Worm (Caenorhabditis elegans) whole organism, L2 larva: ENCODE measurements around the gene ZC443.4.

ENCODE experiments used
- C34F6.9 ChIP-seq: fragments of 150-350 bp; optimal IDR thresholded peaks from 2 replicates; lab custom pipeline; 2014; ENCODE audit warnings: missing biosample characterization, missing genetic modification characterization
- F13H6.1 ChIP-seq: sonication (generic microtip); optimal IDR thresholded peaks from 2 replicates; lab custom pipeline; 2016; ENCODE audit warnings: missing genetic modification characterization, missing compliant biosample characterization
- Y55F3AM.14 ChIP-seq: fragments of 200-800 bp; sonication (Bioruptor generic); optimal IDR thresholded peaks from 2 replicates; lab custom pipeline; 2018; ENCODE audit warnings: mild to moderate bottlenecking, missing genetic modification characterization, missing compliant biosample characterization
- ZK546.5 ChIP-seq: sonication (generic microtip); optimal IDR thresholded peaks from 2 replicates; lab custom pipeline; 2017; ENCODE audit warnings: missing biosample characterization, missing genetic modification characterization
- aly-2 ChIP-seq: fragments of 150-350 bp; optimal IDR thresholded peaks from 2 replicates; lab custom pipeline; 2014; ENCODE audit warnings: missing biosample characterization, missing genetic modification characterization
- blmp-1 ChIP-seq: sonication (generic microtip); optimal IDR thresholded peaks from 2 replicates; lab custom pipeline; 2017; ENCODE audit warnings: missing genetic modification characterization, mild to moderate bottlenecking, missing compliant biosample characterization, antibody characterized with exemption, moderate library complexity; ENCODE audit not compliant: insufficient read depth
- ceh-82 ChIP-seq: fragments of 150-350 bp; optimal IDR thresholded peaks from 2 replicates; lab custom pipeline; 2014; ENCODE audit warnings: missing biosample characterization, missing genetic modification characterization
- crh-2 ChIP-seq: sonication (generic microtip); optimal IDR thresholded peaks from 2 replicates; lab custom pipeline; 2017; ENCODE audit warnings: missing biosample characterization, missing genetic modification characterization
- dmd-4 ChIP-seq: sonication (generic microtip); optimal IDR thresholded peaks from 2 replicates; lab custom pipeline; 2017; ENCODE audit warnings: missing biosample characterization, missing genetic modification characterization
- egl-27 ChIP-seq: sonication (generic microtip); optimal IDR thresholded peaks from 3 replicates; lab custom pipeline; 2017; ENCODE audit warnings: missing biosample characterization, missing genetic modification reagents, missing genetic modification characterization
- elt-1 ChIP-seq: fragments of 150-350 bp; optimal IDR thresholded peaks from 2 replicates; lab custom pipeline; 2014; ENCODE audit warnings: missing biosample characterization, missing genetic modification characterization
- elt-3 ChIP-seq: sonication (generic microtip); optimal IDR thresholded peaks from 2 replicates; lab custom pipeline; 2017; ENCODE audit warnings: missing biosample characterization, missing genetic modification characterization
- fos-1 ChIP-seq: fragments of 150-350 bp; optimal IDR thresholded peaks from 2 replicates; lab custom pipeline; 2014; ENCODE audit warnings: missing biosample characterization, missing genetic modification characterization
- gmeb-1 ChIP-seq: fragments of 150-350 bp; optimal IDR thresholded peaks from 2 replicates; lab custom pipeline; 2014; ENCODE audit warnings: missing biosample characterization, missing genetic modification characterization
- lin-11 ChIP-seq: fragments of 150-350 bp; sonication (generic microtip); optimal IDR thresholded peaks from 2 replicates; lab custom pipeline; 2014; ENCODE audit warnings: missing biosample characterization, missing genetic modification characterization, inconsistent platforms, mixed read lengths
- lin-13 ChIP-seq: fragments of 150-350 bp; optimal IDR thresholded peaks from 2 replicates; lab custom pipeline; 2014; ENCODE audit warnings: missing biosample characterization, missing genetic modification reagents, missing genetic modification characterization
- lsy-2 ChIP-seq, 2 experiments: fragments of 150-350 bp in 1 of 2; sonication (generic microtip) in 1 of 2; optimal IDR thresholded peaks; 2 replicates each; lab custom pipeline; 2014 to 2017; ENCODE audit warnings: missing biosample characterization in 2 of 2, missing genetic modification characterization in 2 of 2
- mab-5 ChIP-seq: fragments of 150-350 bp; optimal IDR thresholded peaks from 2 replicates; lab custom pipeline; 2014; ENCODE audit warnings: missing biosample characterization, missing genetic modification characterization
- mdl-1 ChIP-seq, 2 experiments: fragments of 150-350 bp in 1 of 2; sonication (generic microtip) in 1 of 2; optimal IDR thresholded peaks; 2 replicates each; lab custom pipeline; 2017; ENCODE audit warnings: missing biosample characterization in 2 of 2, missing genetic modification characterization in 2 of 2
- nhr-10 ChIP-seq: sonication (generic microtip); optimal IDR thresholded peaks from 2 replicates; lab custom pipeline; 2017; ENCODE audit warnings: missing biosample characterization, missing genetic modification characterization
- nhr-129 ChIP-seq: fragments of 150-350 bp; optimal IDR thresholded peaks from 2 replicates; lab custom pipeline; 2014; ENCODE audit warnings: missing biosample characterization, missing genetic modification characterization
- nhr-21 ChIP-seq: fragments of 150-350 bp; optimal IDR thresholded peaks from 2 replicates; lab custom pipeline; 2014; ENCODE audit warnings: missing biosample characterization, missing genetic modification characterization
- nhr-6 ChIP-seq: fragments of 150-350 bp; optimal IDR thresholded peaks from 2 replicates; lab custom pipeline; 2014; ENCODE audit warnings: missing biosample characterization, missing genetic modification characterization
- nhr-77 ChIP-seq: fragments of 150-350 bp; optimal IDR thresholded peaks from 2 replicates; lab custom pipeline; 2014; ENCODE audit warnings: missing biosample characterization, missing genetic modification characterization
- peb-1 ChIP-seq: fragments of 150-350 bp; optimal IDR thresholded peaks from 2 replicates; lab custom pipeline; 2014; ENCODE audit warnings: missing biosample characterization, missing genetic modification characterization
- sem-4 ChIP-seq: fragments of 150-350 bp; optimal IDR thresholded peaks from 2 replicates; lab custom pipeline; 2014; ENCODE audit warnings: missing biosample characterization, missing genetic modification reagents, missing genetic modification characterization
- skn-1 ChIP-seq: sonication (generic microtip); optimal IDR thresholded peaks from 2 replicates; lab custom pipeline; 2017; ENCODE audit warnings: missing biosample characterization, missing genetic modification characterization
- sma-3 ChIP-seq: sonication (generic microtip); optimal IDR thresholded peaks from 2 replicates; lab custom pipeline; 2016; ENCODE audit warnings: missing genetic modification reagents, missing genetic modification characterization, missing compliant biosample characterization
- sma-9 ChIP-seq, 2 experiments: fragments of 150-350 bp in 1 of 2; sonication (generic microtip) in 1 of 2; optimal IDR thresholded peaks; 2 replicates each; lab custom pipeline; 2014 to 2016; ENCODE audit warnings: missing genetic modification characterization in 2 of 2, mild to moderate bottlenecking in 1 of 2, missing biosample characterization in 1 of 2, missing compliant biosample characterization in 1 of 2, missing genetic modification reagents in 1 of 2, moderate library complexity in 1 of 2
- snpc-4 ChIP-seq: fragments of 150-350 bp; optimal IDR thresholded peaks from 2 replicates; lab custom pipeline; 2014; ENCODE audit warnings: missing biosample characterization, missing genetic modification characterization
- unc-39 ChIP-seq: fragments of 150-350 bp; optimal IDR thresholded peaks from 2 replicates; lab custom pipeline; 2014; ENCODE audit warnings: missing biosample characterization, missing genetic modification characterization
- unc-55 ChIP-seq: fragments of 150-350 bp; sonication (generic microtip); optimal IDR thresholded peaks from 3 replicates; lab custom pipeline; 2014; ENCODE audit warnings: missing biosample characterization, missing genetic modification reagents, missing genetic modification characterization
- unc-62 ChIP-seq: fragments of 150-350 bp; optimal IDR thresholded peaks from 2 replicates; lab custom pipeline; 2014; ENCODE audit warnings: missing biosample characterization, missing genetic modification reagents, missing genetic modification characterization
- zag-1 ChIP-seq: fragments of 150-350 bp; optimal IDR thresholded peaks from 2 replicates; lab custom pipeline; 2014; ENCODE audit warnings: missing biosample characterization, missing genetic modification characterization

The ZC443.4 gene

ce11 chrV:12835388-12835787 lies 15.7 kb upstream of the ZC443.4 start, which contains the start of gene C44H9.4:
TSS of gene C44H9.4 (plus strand) at chrV:12835688.
- TF ChIP-seq mdl-1 (tag; optimal IDR thresholded peaks at IDR 0.05; lab: Kevin White, UChicago) = no peak
- TF ChIP-seq skn-1 (tag; lab: Kevin White, UChicago) = no peak
- no peak for TF ChIP-seq aly-2
- no peak for TF ChIP-seq sma-3 (GFP tag; lab: Kevin White, UChicago)
- TF ChIP-seq egl-27 (tag; lab: Kevin White, UChicago) = no peak
- no peak for TF ChIP-seq C34F6.9 (tag; lab: Kevin White, UChicago)
- no peak for TF ChIP-seq ceh-82 (tag; lab: Kevin White, UChicago)
- TF ChIP-seq unc-62 = no peak
- no peak for TF ChIP-seq ZK546.5 (tag; lab: Kevin White, UChicago)
- no peak for TF ChIP-seq nhr-77 (tag; lab: Kevin White, UChicago)

- TF ChIP-seq blmp-1 (tag; lab: Kevin White, UChicago) = no peak
These were observed 7.5 kb upstream of the ZC443.4 start, which contains the start of gene ugt-15 for ce11 chrV:12827219-12827618. TSS of gene ugt-15 (plus strand) at chrV:12827519.

- TF ChIP-seq fos-1 (tag; lab: Kevin White, UChicago) (peak; percentile 52), gmeb-1 (peak; percentile 5), sma-9 (GFP tag; optimal IDR thresholded peaks at IDR 0.05; lab: Kevin White, UChicago) (peak; percentile 15), sma-9 (tag; optimal IDR thresholded peaks at IDR 0.05; lab: Kevin White, UChicago) (no peak), nhr-77 (tag; lab: Kevin White, UChicago) (no peak), sma-3 (GFP tag; lab: Kevin White, UChicago) (no peak)
- TF ChIP-seq, all 48 proteins: peak for 3
These were observed 5.1 kb upstream of the ZC443.4 start, which contains the start of gene ugt-16 for ce11 chrV:12824777-12825176. TSS of gene ugt-16 (plus strand) at chrV:12825024.

- TF ChIP-seq fos-1 (tag; lab: Kevin White, UChicago) (peak; percentile 68), sem-4 (tag; lab: Kevin White, UChicago) (no peak)
These were observed 2.4 kb upstream of the ZC443.4 start for ce11 chrV:12822065-12822464.

- TF ChIP-seq nhr-21 (tag; lab: Kevin White, UChicago) (no peak), mab-5 (tag; lab: Kevin White, UChicago) (no peak), mdl-1 (tag; optimal IDR thresholded peaks at IDR 0.05; lab: Kevin White, UChicago) (peak in 1 of 2 experiments; percentile 7), F13H6.1 (tag; lab: Kevin White, UChicago) (peak; percentile 35), elt-3 (no peak), C34F6.9 (tag; lab: Kevin White, UChicago) (peak; percentile 43), crh-2 (tag; lab: Kevin White, UChicago) (peak; percentile 35), dmd-4 (tag; lab: Kevin White, UChicago) (no peak), lsy-2 (tag; optimal IDR thresholded peaks at IDR 0.05; lab: Kevin White, UChicago) (peak in 1 of 2 experiments; percentile 45), unc-55 (peak; percentile 29), peb-1 (tag; lab: Kevin White, UChicago) (no peak), gmeb-1 (no peak), elt-1 (tag; lab: Kevin White, UChicago) (no peak), nhr-6 (tag; lab: Kevin White, UChicago) (no peak), nhr-129 (tag; lab: Kevin White, UChicago) (peak; percentile 43), Y55F3AM.14 (GFP tag; lab: Kevin White, UChicago) (no peak), lin-11 (tag; lab: Kevin White, UChicago) (peak; percentile 80), lin-13 (GFP tag; lab: Kevin White, UChicago) (no peak), sma-9 (GFP tag; optimal IDR thresholded peaks at IDR 0.05; lab: Kevin White, UChicago) (no peak), sma-9 (tag; optimal IDR thresholded peaks at IDR 0.05; lab: Kevin White, UChicago) (no peak), zag-1 (tag; lab: Kevin White, UChicago) (peak; percentile 27), unc-39 (no peak), snpc-4 (tag; lab: Kevin White, UChicago) (peak; percentile 24), nhr-10 (tag; lab: Kevin White, UChicago) (no peak)
These were observed 531 bp downstream of the ZC443.4 start for ce11 chrV:12819155-12819554.
